Worm (Caenorhabditis elegans) whole organism, L4 larva: Measurements from ENCODE around the gene C49H3.6.

Source experiments
- F10B5.3 ChIP-seq: sonication (generic microtip); optimal IDR thresholded peaks from 2 replicates; lab custom pipeline; 2016; ENCODE audit warnings: mild to moderate bottlenecking, missing genetic modification characterization, missing compliant biosample characterization
- F26F4.8 ChIP-seq: fragments of 200-800 bp; sonication (Bioruptor generic); conservative IDR thresholded peaks from 2 replicates; pipeline ENCODE4 v1.3.6; 2022; ENCODE audit warnings: missing genetic modification characterization, missing compliant biosample characterization
- F49E8.2 ChIP-seq: sonication (generic microtip); optimal IDR thresholded peaks from 2 replicates; lab custom pipeline; 2016; ENCODE audit warnings: missing compliant biosample characterization, mild to moderate bottlenecking, missing genetic modification characterization, borderline replicate concordance
- T20F7.1 ChIP-seq: fragments of 200-800 bp; sonication (Bioruptor generic); optimal IDR thresholded peaks from 2 replicates; lab custom pipeline; 2018; ENCODE audit warnings: mild to moderate bottlenecking, missing genetic modification characterization, missing compliant biosample characterization
- Y75B8A.6 ChIP-seq: fragments of 200-800 bp; sonication (Bioruptor generic); IDR thresholded peaks from 2 replicates; pipeline ENCODE4 v1.3.6; 2022; ENCODE audit warnings: missing genetic modification reagents, missing genetic modification characterization, missing compliant biosample characterization
- ZK337.2 ChIP-seq: fragments of 200-800 bp; sonication (Bioruptor generic); IDR thresholded peaks from 2 replicates; pipeline ENCODE4 v1.3.6; 2022; ENCODE audit warnings: missing genetic modification reagents, missing genetic modification characterization, missing compliant biosample characterization
- aha-1 ChIP-seq: fragments of 150-350 bp; peaks from one replicate; lab custom pipeline; 2014; ENCODE audit warnings: missing biosample characterization, missing genetic modification characterization
- ama-1 ChIP-seq: fragments of 150-350 bp; optimal IDR thresholded peaks from 2 replicates; lab custom pipeline; 2014; ENCODE audit warnings: inconsistent platforms, mixed read lengths
- attf-4 ChIP-seq: sonication (generic microtip); optimal IDR thresholded peaks from 3 replicates; lab custom pipeline; 2017; ENCODE audit warnings: missing biosample characterization, missing genetic modification characterization
- ceh-20 ChIP-seq: fragments of 200-800 bp; sonication (Bioruptor generic); IDR thresholded peaks from 2 replicates; pipeline ENCODE4 v1.3.6; 2022; ENCODE audit warnings: missing genetic modification reagents, missing genetic modification characterization, missing compliant biosample characterization
- ceh-32 ChIP-seq: sonication (generic microtip); optimal IDR thresholded peaks from 2 replicates; lab custom pipeline; 2016; ENCODE audit warnings: mild to moderate bottlenecking, missing genetic modification characterization, missing compliant biosample characterization; ENCODE audit not compliant: poor library complexity
- ceh-44 ChIP-seq: fragments of 200-800 bp; sonication (Bioruptor generic); IDR thresholded peaks from 2 replicates; pipeline ENCODE4 v1.3.6; 2022; ENCODE audit warnings: missing genetic modification reagents, missing genetic modification characterization, missing compliant biosample characterization
- ceh-82 ChIP-seq: sonication (generic microtip); optimal IDR thresholded peaks from 2 replicates; lab custom pipeline; 2017; ENCODE audit warnings: missing biosample characterization, missing genetic modification characterization
- ces-1 ChIP-seq: fragments of 150-350 bp; sonication (generic microtip); optimal IDR thresholded peaks from 4 replicates; lab custom pipeline; 2014; ENCODE audit warnings: missing biosample characterization, missing genetic modification reagents, missing genetic modification characterization
- cey-2 ChIP-seq: sonication (generic microtip); optimal IDR thresholded peaks from 3 replicates; lab custom pipeline; 2017; ENCODE audit warnings: missing genetic modification characterization, mild to moderate bottlenecking, missing compliant biosample characterization, antibody characterized with exemption, borderline replicate concordance; ENCODE audit not compliant: insufficient read depth
- ctbp-1 ChIP-seq: fragments of 200-800 bp; sonication (Bioruptor generic); IDR thresholded peaks from 2 replicates; pipeline ENCODE4 v1.3.6; 2022; ENCODE audit warnings: missing genetic modification reagents, missing genetic modification characterization, missing compliant biosample characterization
- daf-12 ChIP-seq: fragments of 150-350 bp; optimal IDR thresholded peaks from 2 replicates; lab custom pipeline; 2014; ENCODE audit warnings: missing biosample characterization, missing genetic modification reagents, missing genetic modification characterization
- dmd-8 ChIP-seq: fragments of 200-800 bp; sonication (Bioruptor generic); IDR thresholded peaks from 2 replicates; pipeline ENCODE4 v1.3.6; 2022; ENCODE audit warnings: missing genetic modification characterization, missing compliant biosample characterization
- dpl-1 ChIP-seq: fragments of 150-350 bp; optimal IDR thresholded peaks from 2 replicates; lab custom pipeline; 2014; ENCODE audit warnings: missing biosample characterization, missing genetic modification reagents, missing genetic modification characterization
- dve-1 ChIP-seq: sonication (generic microtip); optimal IDR thresholded peaks from 2 replicates; lab custom pipeline; 2017; ENCODE audit warnings: antibody characterized with exemption, mild to moderate bottlenecking, missing genetic modification characterization, missing compliant biosample characterization; ENCODE audit not compliant: insufficient read depth
- egl-27 ChIP-seq: sonication (generic microtip); optimal IDR thresholded peaks from 3 replicates; lab custom pipeline; 2017; ENCODE audit warnings: missing biosample characterization, missing genetic modification reagents, missing genetic modification characterization
- egl-43 ChIP-seq: fragments of 200-800 bp; sonication (Bioruptor generic); IDR thresholded peaks from 2 replicates; pipeline ENCODE4 v1.3.6; 2022; ENCODE audit warnings: missing genetic modification reagents, missing genetic modification characterization, missing compliant biosample characterization
- fkh-10 ChIP-seq: fragments of 150-350 bp; optimal IDR thresholded peaks from 2 replicates; lab custom pipeline; 2014; ENCODE audit warnings: missing biosample characterization, missing genetic modification reagents, missing genetic modification characterization
- hlh-11 ChIP-seq: fragments of 200-800 bp; sonication (Bioruptor generic); optimal IDR thresholded peaks from 2 replicates; lab custom pipeline; 2018; ENCODE audit warnings: mild to moderate bottlenecking, missing genetic modification characterization, missing compliant biosample characterization
- hlh-30 ChIP-seq: sonication (generic microtip); optimal IDR thresholded peaks from 2 replicates; lab custom pipeline; 2017; ENCODE audit warnings: antibody characterized with exemption, mild to moderate bottlenecking, missing genetic modification characterization, missing compliant biosample characterization; ENCODE audit not compliant: insufficient read depth
- hmg-1.1 ChIP-seq: fragments of 200-800 bp; sonication (Bioruptor generic); IDR thresholded peaks from 2 replicates; pipeline ENCODE4 v1.3.6; 2022; ENCODE audit warnings: missing genetic modification reagents, missing genetic modification characterization, missing compliant biosample characterization
- jun-1 ChIP-seq: fragments of 150-350 bp; optimal IDR thresholded peaks from 2 replicates; lab custom pipeline; 2014; ENCODE audit warnings: missing biosample characterization, missing genetic modification reagents, missing genetic modification characterization
- lin-1 ChIP-seq: fragments of 200-800 bp; sonication (Bioruptor generic); IDR thresholded peaks from 2 replicates; pipeline ENCODE4 v1.3.6; 2022; ENCODE audit warnings: missing genetic modification reagents, missing genetic modification characterization, missing compliant biosample characterization
- lin-29 ChIP-seq: fragments of 200-800 bp; sonication (Bioruptor generic); IDR thresholded peaks from 2 replicates; pipeline ENCODE4 v1.3.6; 2022; ENCODE audit warnings: missing genetic modification reagents, missing genetic modification characterization, missing compliant biosample characterization
- lin-38 ChIP-seq: fragments of 200-800 bp; sonication (Bioruptor generic); IDR thresholded peaks from 2 replicates; pipeline ENCODE4 v1.3.6; 2022; ENCODE audit warnings: missing genetic modification reagents, missing genetic modification characterization, missing compliant biosample characterization
- lin-39 ChIP-seq: fragments of 150-350 bp; optimal IDR thresholded peaks from 2 replicates; lab custom pipeline; 2014; ENCODE audit warnings: missing biosample characterization, missing genetic modification reagents, missing genetic modification characterization
- lsy-2 ChIP-seq, 2 experiments: fragments of 150-350 bp in 1 of 2; sonication (generic microtip) in 1 of 2; optimal IDR thresholded peaks; 2 replicates each; lab custom pipeline; 2014 to 2017; ENCODE audit warnings: missing biosample characterization in 2 of 2, missing genetic modification characterization in 2 of 2
- madf-9 ChIP-seq: fragments of 200-800 bp; sonication (Bioruptor generic); conservative IDR thresholded peaks from 2 replicates; pipeline ENCODE4 v1.3.6; 2022; ENCODE audit warnings: missing genetic modification reagents, missing genetic modification characterization, missing compliant biosample characterization
- mdt-29 ChIP-seq: fragments of 200-800 bp; sonication (Bioruptor generic); IDR thresholded peaks from 2 replicates; pipeline ENCODE4 v1.3.6; 2022; ENCODE audit warnings: missing genetic modification reagents, missing genetic modification characterization, missing compliant biosample characterization
- mep-1 ChIP-seq: fragments of 150-350 bp; sonication (generic microtip); optimal IDR thresholded peaks from 3 replicates; lab custom pipeline; 2014; ENCODE audit warnings: missing biosample characterization, missing genetic modification characterization
- mxl-2 ChIP-seq: fragments of 200-800 bp; sonication (Bioruptor generic); conservative IDR thresholded peaks from 2 replicates; pipeline ENCODE4 v1.3.6; 2022; ENCODE audit warnings: missing genetic modification reagents, missing genetic modification characterization, missing compliant biosample characterization
- mxl-3 ChIP-seq: fragments of 200-800 bp; sonication (Bioruptor generic); optimal IDR thresholded peaks from 2 replicates; lab custom pipeline; 2018; ENCODE audit warnings: mild to moderate bottlenecking, missing genetic modification characterization, missing compliant biosample characterization
- nhr-102 ChIP-seq: sonication (generic microtip); optimal IDR thresholded peaks from 2 replicates; lab custom pipeline; 2016; ENCODE audit warnings: mild to moderate bottlenecking, missing genetic modification characterization, moderate library complexity, missing compliant biosample characterization
- nhr-237 ChIP-seq: sonication (generic microtip); optimal IDR thresholded peaks from 2 replicates; lab custom pipeline; 2017; ENCODE audit warnings: missing biosample characterization, missing genetic modification characterization
- nhr-28 ChIP-seq: fragments of 150-350 bp; optimal IDR thresholded peaks from 2 replicates; lab custom pipeline; 2014; ENCODE audit warnings: missing biosample characterization, missing genetic modification characterization
- nhr-48 ChIP-seq: sonication (generic microtip); optimal IDR thresholded peaks from 2 replicates; lab custom pipeline; 2016; ENCODE audit warnings: mild to moderate bottlenecking, missing genetic modification characterization, missing compliant biosample characterization
- pha-4 ChIP-seq, 2 experiments: fragments of 150-350 bp in 1 of 2; fragments of 200-800 bp in 1 of 2; sonication (Bioruptor generic) in 1 of 2; IDR thresholded peaks in 1 of 2; optimal IDR thresholded peaks in 1 of 2; 2 replicates each; pipeline versions ENCODE4 v1.3.6 to Lab custom; 2014 to 2022; ENCODE audit warnings: missing genetic modification characterization in 2 of 2, missing genetic modification reagents in 2 of 2, missing biosample characterization in 1 of 2, missing compliant biosample characterization in 1 of 2
- pqm-1 ChIP-seq: sonication (generic microtip); optimal IDR thresholded peaks from 2 replicates; lab custom pipeline; 2017; ENCODE audit warnings: missing biosample characterization, missing genetic modification characterization
- set-16 ChIP-seq: fragments of 200-800 bp; sonication (Bioruptor generic); IDR thresholded peaks from 2 replicates; pipeline ENCODE4 v1.3.6; 2022; ENCODE audit warnings: missing genetic modification reagents, missing genetic modification characterization, missing compliant biosample characterization
- skn-1 ChIP-seq: fragments of 150-350 bp; optimal IDR thresholded peaks from 2 replicates; lab custom pipeline; 2014; ENCODE audit warnings: missing biosample characterization, missing genetic modification characterization
- tag-97 ChIP-seq: fragments of 200-800 bp; sonication (Bioruptor generic); IDR thresholded peaks from 2 replicates; pipeline ENCODE4 v1.3.6; 2022; ENCODE audit warnings: missing genetic modification characterization, missing compliant biosample characterization
- unc-62 ChIP-seq, 3 experiments: fragments of 150-350 bp in 1 of 3; sonication (generic microtip); optimal IDR thresholded peaks in 2 of 3; peaks in 1 of 3; 1 replicate in 1 of 3; 2 replicates in 2 of 3; lab custom pipeline; 2014 to 2017; ENCODE audit warnings: missing biosample characterization in 3 of 3, missing genetic modification characterization in 3 of 3, missing genetic modification reagents in 3 of 3, missing genotype in 1 of 3
- vab-7 ChIP-seq: fragments of 200-800 bp; sonication (Bioruptor generic); IDR thresholded peaks from 2 replicates; pipeline ENCODE4 v1.3.6; 2022; ENCODE audit warnings: missing genetic modification reagents, missing genetic modification characterization, missing compliant biosample characterization
- zag-1 ChIP-seq: fragments of 150-350 bp; optimal IDR thresholded peaks from 2 replicates; lab custom pipeline; 2014; ENCODE audit warnings: missing biosample characterization, missing genetic modification characterization

C49H3.6 gene

ce11 chrIV:7909455-7910141 lies 6.1 kb downstream of the C49H3.6 start:
- TF ChIP-seq aha-1 (tag; lab: Kevin White, UChicago) = no peak
- no peak for TF ChIP-seq ZK337.2 (GFP tag; lab: Robert Waterston, UW)
- TF ChIP-seq pha-4 (GFP tag; IDR thresholded peaks at IDR 0.05; lab: Robert Waterston, UW) = no peak
- TF ChIP-seq pha-4 (tag; optimal IDR thresholded peaks at IDR 0.05; lab: Kevin White, UChicago) = no peak
- TF ChIP-seq set-16 (GFP tag; lab: Robert Waterston, UW) = peak; percentile 21; the same call in 1 of the 2 replicates
- TF ChIP-seq daf-12 (tag; lab: Kevin White, UChicago) = no peak
- peak; percentile 2 for TF ChIP-seq dve-1 (tag; lab: Kevin White, UChicago)
- no peak for TF ChIP-seq nhr-48 (tag; lab: Kevin White, UChicago)
- no peak for TF ChIP-seq nhr-102
- TF ChIP-seq lin-1 (GFP tag; lab: Robert Waterston, UW) = no peak
- no peak for TF ChIP-seq cey-2 (tag; lab: Kevin White, UChicago)
- TF ChIP-seq zag-1 (tag; lab: Kevin White, UChicago) = no peak
- no peak for TF ChIP-seq ces-1 (GFP tag; lab: Kevin White, UChicago)
- TF ChIP-seq egl-27 (tag; lab: Kevin White, UChicago) = no peak
- no peak for TF ChIP-seq ama-1
- no peak for TF ChIP-seq nhr-237 (tag; lab: Kevin White, UChicago)
- no peak for TF ChIP-seq Y75B8A.6
- no peak for TF ChIP-seq ceh-20 (GFP tag; lab: Robert Waterston, UW)
- TF ChIP-seq lin-39 (tag; lab: Kevin White, UChicago) = no peak
- TF ChIP-seq mxl-3 (GFP tag; lab: Kevin White, UChicago) = no peak
- TF ChIP-seq mdt-29 (GFP tag; lab: Robert Waterston, UW) = no peak
- no peak for TF ChIP-seq hlh-11 (tag; lab: Kevin White, UChicago)
- no peak for TF ChIP-seq nhr-28
- no peak for TF ChIP-seq ceh-44
- TF ChIP-seq hlh-30 (tag; lab: Kevin White, UChicago) = peak; percentile 64
- 0 out of 2 replicates have a peak, but pooled peaks have one; percentile 33 for TF ChIP-seq hmg-1.1 (GFP tag; lab: Robert Waterston, UW)
- TF ChIP-seq lsy-2 (tag; optimal IDR thresholded peaks at IDR 0.05; lab: Kevin White, UChicago) = peak in 1 of 2 experiments; percentile 52
- TF ChIP-seq tag-97 (GFP tag; lab: Robert Waterston, UW) = no peak
- no peak for TF ChIP-seq F26F4.8 (GFP tag; lab: Robert Waterston, UW)
- TF ChIP-seq vab-7 = 0 out of 2 replicates have a peak, but pooled peaks have one; percentile 14
- TF ChIP-seq pqm-1 (tag; lab: Kevin White, UChicago) = no peak
- no peak; the same call in 1 of the 2 replicates for TF ChIP-seq egl-43
- no peak for TF ChIP-seq lin-29 (GFP tag; lab: Robert Waterston, UW)
- no peak for TF ChIP-seq madf-9 (GFP tag; lab: Robert Waterston, UW)
- TF ChIP-seq unc-62 (GFP tag; optimal IDR thresholded peaks at IDR 0.05 in 1 of 2; lab: Kevin White, UChicago) = no peak
- no peak for TF ChIP-seq unc-62 (tag; optimal IDR thresholded peaks at IDR 0.05; lab: Kevin White, UChicago)
- TF ChIP-seq ceh-82 (tag; lab: Kevin White, UChicago) = no peak
- TF ChIP-seq ctbp-1 (GFP tag; lab: Robert Waterston, UW) = no peak
- TF ChIP-seq T20F7.1 (GFP tag; lab: Kevin White, UChicago) = peak; percentile 14
- no peak for TF ChIP-seq F49E8.2 (tag; lab: Kevin White, UChicago)
- peak; percentile 16; the same call in 1 of the 2 replicates for TF ChIP-seq lin-38 (GFP tag; lab: Robert Waterston, UW)
- TF ChIP-seq jun-1 (tag; lab: Kevin White, UChicago) = no peak
- TF ChIP-seq mep-1 (tag; lab: Kevin White, UChicago) = peak; percentile 31
- no peak for TF ChIP-seq F10B5.3 (tag; lab: Kevin White, UChicago)
- TF ChIP-seq dpl-1 = no peak
- TF ChIP-seq ceh-32 = no peak
- TF ChIP-seq skn-1 (tag; lab: Kevin White, UChicago) = no peak
- TF ChIP-seq dmd-8 = no peak
- no peak for TF ChIP-seq attf-4 (tag; lab: Kevin White, UChicago)
- no peak for TF ChIP-seq fkh-10
- TF ChIP-seq mxl-2 (GFP tag; lab: Robert Waterston, UW) = no peak
